Worm (Caenorhabditis elegans) whole organism, L1 larva: Measurements from ENCODE around the gene F35G12.5.

ENCODE experiments used
- C04F5.9 ChIP-seq: sonication (generic microtip); optimal IDR thresholded peaks from 2 replicates; lab custom pipeline; 2016; ENCODE audit warnings: missing genetic modification characterization, missing compliant biosample characterization
- C16A3.4 ChIP-seq: fragments of 150-350 bp; optimal IDR thresholded peaks from 2 replicates; lab custom pipeline; 2014; ENCODE audit warnings: missing biosample characterization, missing genetic modification characterization
- F16B12.6 ChIP-seq: fragments of 150-350 bp; optimal IDR thresholded peaks from 2 replicates; lab custom pipeline; 2014; ENCODE audit warnings: missing biosample characterization, missing genetic modification characterization
- Y116A8C.19 ChIP-seq: sonication (generic microtip); optimal IDR thresholded peaks from 2 replicates; lab custom pipeline; 2016; ENCODE audit warnings: missing compliant biosample characterization, missing genetic modification characterization, borderline replicate concordance
- alr-1 ChIP-seq: fragments of 200-800 bp; sonication (Bioruptor generic); optimal IDR thresholded peaks from 2 replicates; lab custom pipeline; 2018; ENCODE audit warnings: borderline replicate concordance, mild to moderate bottlenecking, missing genetic modification characterization, missing compliant biosample characterization
- blmp-1 ChIP-seq: fragments of 150-350 bp; optimal IDR thresholded peaks from 2 replicates; lab custom pipeline; 2014; ENCODE audit warnings: missing biosample characterization, missing genetic modification characterization
- ceh-82 ChIP-seq, 3 experiments: fragments of 150-350 bp in 1 of 3; sonication (generic microtip) in 2 of 3; optimal IDR thresholded peaks; 2 replicates each; lab custom pipeline; 2014 to 2017; ENCODE audit warnings: missing biosample characterization in 3 of 3, missing genetic modification characterization in 3 of 3
- ceh-90 ChIP-seq: sonication (generic microtip); optimal IDR thresholded peaks from 2 replicates; lab custom pipeline; 2016; ENCODE audit warnings: missing genetic modification characterization, missing compliant biosample characterization
- dpl-1 ChIP-seq, 3 experiments: fragments of 150-350 bp in 2 of 3; sonication (generic microtip) in 1 of 3; optimal IDR thresholded peaks; 2 replicates each; lab custom pipeline; 2014 to 2017; ENCODE audit warnings: missing biosample characterization in 3 of 3, missing genetic modification characterization in 3 of 3, missing genetic modification reagents in 3 of 3
- efl-1 ChIP-seq, 4 experiments: fragments of 150-350 bp; optimal IDR thresholded peaks in 3 of 4; peaks in 1 of 4; 1 replicate in 1 of 4; 2 replicates in 3 of 4; lab custom pipeline; 2014; ENCODE audit warnings: missing biosample characterization in 2 of 4, missing genetic modification characterization in 2 of 4, missing genetic modification reagents in 2 of 4
- egl-27 ChIP-seq, 2 experiments: fragments of 150-350 bp in 1 of 2; sonication (generic microtip); optimal IDR thresholded peaks; 3 replicates each; lab custom pipeline; 2017 to 2018; ENCODE audit warnings: missing biosample characterization in 2 of 2, missing genetic modification characterization in 2 of 2, missing genetic modification reagents in 2 of 2
- elt-2 ChIP-seq: sonication (generic microtip); optimal IDR thresholded peaks from 2 replicates; lab custom pipeline; 2016; ENCODE audit warnings: missing genetic modification characterization, mild to moderate bottlenecking, inconsistent platforms, missing compliant biosample characterization, missing genetic modification reagents
- elt-3 ChIP-seq, 6 experiments: fragments of 150-350 bp in 1 of 6; sonication (generic microtip); optimal IDR thresholded peaks; 2 replicates each; lab custom pipeline; 2017 to 2018; ENCODE audit warnings: missing biosample characterization in 6 of 6, missing genetic modification characterization in 6 of 6, inconsistent platforms in 1 of 6
- fkh-10 ChIP-seq: sonication (generic microtip); optimal IDR thresholded peaks from 2 replicates; lab custom pipeline; 2017; ENCODE audit warnings: missing biosample characterization, missing genetic modification reagents, missing genetic modification characterization
- fkh-4 ChIP-seq: sonication (generic microtip); optimal IDR thresholded peaks from 2 replicates; lab custom pipeline; 2016; ENCODE audit warnings: missing compliant biosample characterization, missing genetic modification characterization, borderline replicate concordance
- fkh-8 ChIP-seq: sonication (generic microtip); optimal IDR thresholded peaks from 2 replicates; lab custom pipeline; 2016; ENCODE audit warnings: mild to moderate bottlenecking, missing genetic modification characterization, missing compliant biosample characterization
- grh-1 ChIP-seq: fragments of 200-800 bp; sonication (Bioruptor generic); IDR thresholded peaks from 2 replicates; pipeline ENCODE4 v1.3.6; 2022; ENCODE audit warnings: missing genetic modification reagents, missing genetic modification characterization, missing compliant biosample characterization
- hlh-4 ChIP-seq: sonication (generic microtip); optimal IDR thresholded peaks from 2 replicates; lab custom pipeline; 2016; ENCODE audit warnings: mild to moderate bottlenecking, missing genetic modification characterization, missing compliant biosample characterization
- hpl-2 ChIP-seq: fragments of 150-350 bp; optimal IDR thresholded peaks from 2 replicates; lab custom pipeline; 2014; ENCODE audit warnings: missing biosample characterization, missing genetic modification reagents, missing genetic modification characterization
- lin-14 ChIP-seq: fragments of 200-800 bp; sonication (Bioruptor generic); optimal IDR thresholded peaks from 2 replicates; lab custom pipeline; 2018; ENCODE audit warnings: mild to moderate bottlenecking, missing genetic modification characterization, moderate library complexity, missing compliant biosample characterization
- lin-35 ChIP-seq, 2 experiments: fragments of 150-350 bp; optimal IDR thresholded peaks; 2 replicates each; lab custom pipeline; 2014; ENCODE audit warnings: missing biosample characterization in 2 of 2, missing genetic modification characterization in 2 of 2, missing genetic modification reagents in 2 of 2
- lin-39 ChIP-seq: fragments of 150-350 bp; optimal IDR thresholded peaks from 2 replicates; lab custom pipeline; 2014; ENCODE audit warnings: missing biosample characterization, missing genetic modification reagents, missing genetic modification characterization
- lsy-2 ChIP-seq, 2 experiments: fragments of 150-350 bp; optimal IDR thresholded peaks; 2 replicates each; lab custom pipeline; 2014; ENCODE audit warnings: missing biosample characterization in 2 of 2, missing genetic modification characterization in 2 of 2
- mdl-1 ChIP-seq, 2 experiments: fragments of 150-350 bp; optimal IDR thresholded peaks; 2 replicates each; lab custom pipeline; 2014 to 2017; ENCODE audit warnings: missing biosample characterization in 2 of 2, missing genetic modification characterization in 2 of 2, inconsistent platforms in 1 of 2
- mef-2 ChIP-seq: fragments of 150-350 bp; optimal IDR thresholded peaks from 2 replicates; lab custom pipeline; 2014; ENCODE audit warnings: missing biosample characterization, missing genetic modification characterization
- mep-1 ChIP-seq: fragments of 150-350 bp; optimal IDR thresholded peaks from 2 replicates; lab custom pipeline; 2014; ENCODE audit warnings: missing biosample characterization, missing genetic modification characterization
- nhr-11 ChIP-seq: fragments of 150-350 bp; optimal IDR thresholded peaks from 2 replicates; lab custom pipeline; 2014; ENCODE audit warnings: missing biosample characterization, missing genetic modification characterization
- nhr-19 ChIP-seq: fragments of 200-800 bp; sonication (Bioruptor generic); conservative IDR thresholded peaks from 2 replicates; pipeline ENCODE4 v1.3.6; 2022; ENCODE audit warnings: missing genetic modification characterization, missing compliant biosample characterization
- nhr-20 ChIP-seq: sonication (generic microtip); optimal IDR thresholded peaks from 2 replicates; lab custom pipeline; 2016; ENCODE audit warnings: mild to moderate bottlenecking, missing genetic modification characterization, missing compliant biosample characterization
- nhr-47 ChIP-seq: sonication (generic microtip); optimal IDR thresholded peaks from 2 replicates; lab custom pipeline; 2016; ENCODE audit warnings: mild to moderate bottlenecking, missing genetic modification characterization, moderate library complexity, missing compliant biosample characterization
- nhr-71 ChIP-seq: sonication (generic microtip); optimal IDR thresholded peaks from 2 replicates; lab custom pipeline; 2016; ENCODE audit warnings: mild to moderate bottlenecking, missing genetic modification characterization, moderate library complexity, missing compliant biosample characterization
- pqm-1 ChIP-seq: sonication (generic microtip); optimal IDR thresholded peaks from 3 replicates; lab custom pipeline; 2017; ENCODE audit warnings: missing biosample characterization, missing genetic modification characterization
- rnt-1 ChIP-seq: sonication (generic microtip); optimal IDR thresholded peaks from 2 replicates; lab custom pipeline; 2016; ENCODE audit warnings: mild to moderate bottlenecking, missing genetic modification characterization, moderate library complexity, missing compliant biosample characterization
- skn-1 ChIP-seq: fragments of 150-350 bp; optimal IDR thresholded peaks from 2 replicates; lab custom pipeline; 2014; ENCODE audit warnings: missing biosample characterization, missing genetic modification characterization
- snpc-4 ChIP-seq: fragments of 150-350 bp; optimal IDR thresholded peaks from 2 replicates; lab custom pipeline; 2014; ENCODE audit warnings: missing biosample characterization, missing genetic modification characterization
- snu-23 ChIP-seq: sonication (generic microtip); optimal IDR thresholded peaks from 2 replicates; lab custom pipeline; 2016; ENCODE audit warnings: missing genetic modification characterization, missing compliant biosample characterization
- sptf-1 ChIP-seq: fragments of 150-350 bp; optimal IDR thresholded peaks from 2 replicates; lab custom pipeline; 2014; ENCODE audit warnings: missing biosample characterization, missing genetic modification characterization
- sup-37 ChIP-seq: fragments of 200-800 bp; sonication (Bioruptor generic); optimal IDR thresholded peaks from 2 replicates; lab custom pipeline; 2018; ENCODE audit warnings: mild to moderate bottlenecking, missing genetic modification characterization, missing compliant biosample characterization
- tbx-2 ChIP-seq: sonication (generic microtip); optimal IDR thresholded peaks from 2 replicates; lab custom pipeline; 2016; ENCODE audit warnings: missing genetic modification characterization, missing compliant biosample characterization
- unc-30 ChIP-seq: sonication (generic microtip); optimal IDR thresholded peaks from 2 replicates; lab custom pipeline; 2017; ENCODE audit warnings: missing biosample characterization, missing genetic modification characterization
- unc-62 ChIP-seq: fragments of 150-350 bp; optimal IDR thresholded peaks from 2 replicates; lab custom pipeline; 2014; ENCODE audit warnings: missing biosample characterization, missing genetic modification reagents, missing genetic modification characterization
- unc-98 ChIP-seq: fragments of 200-800 bp; sonication (Bioruptor generic); IDR thresholded peaks from 2 replicates; pipeline ENCODE4 v1.3.6; 2022; ENCODE audit warnings: missing genetic modification characterization, missing compliant biosample characterization
- vab-15 ChIP-seq: sonication (generic microtip); optimal IDR thresholded peaks from 2 replicates; lab custom pipeline; 2017; ENCODE audit warnings: missing genotype, mild to moderate bottlenecking, missing genetic modification characterization, missing compliant biosample characterization
- xbp-1 ChIP-seq: sonication (generic microtip); optimal IDR thresholded peaks from 2 replicates; lab custom pipeline; 2016; ENCODE audit warnings: missing genetic modification characterization, missing compliant biosample characterization
- zag-1 ChIP-seq: fragments of 150-350 bp; optimal IDR thresholded peaks from 2 replicates; lab custom pipeline; 2014; ENCODE audit warnings: missing biosample characterization, missing genetic modification characterization
- ztf-11 ChIP-seq, 2 experiments: sonication (generic microtip); optimal IDR thresholded peaks; 2 replicates each; lab custom pipeline; 2016 to 2017; ENCODE audit warnings: missing genetic modification characterization in 2 of 2, missing biosample characterization in 1 of 2, missing compliant biosample characterization in 1 of 2

F35G12.5 gene

ce11 chrIII:4568455-4568854, 15.5 kb upstream of the F35G12.5 start, which contains the start of gene idhg-1 (continued):
- TF ChIP-seq ztf-11 (tag; optimal IDR thresholded peaks at IDR 0.05; lab: Kevin White, UChicago) (peak in 1 of 2 experiments; percentile 55), fkh-4 (tag; lab: Kevin White, UChicago) (no peak), grh-1 (GFP tag; lab: Robert Waterston, UW) (no peak), unc-62 (GFP tag; lab: Kevin White, UChicago) (no peak), hlh-4 (tag; lab: Kevin White, UChicago) (no peak), nhr-11 (tag; lab: Kevin White, UChicago) (peak; percentile 37), blmp-1 (tag; lab: Kevin White, UChicago) (peak; percentile 33), elt-2 (tag; lab: Kevin White, UChicago) (peak; percentile 67), pqm-1 (tag; lab: Kevin White, UChicago) (no peak), C04F5.9 (tag; lab: Kevin White, UChicago) (no peak), sup-37 (no peak), mef-2 (tag; lab: Kevin White, UChicago) (no peak), ceh-82 (tag; optimal IDR thresholded peaks at IDR 0.05; lab: Kevin White, UChicago) (peak; percentile 37 to 53 (median 51)), fkh-10 (no peak), sptf-1 (tag; lab: Kevin White, UChicago) (no peak), Y116A8C.19 (tag; lab: Kevin White, UChicago) (no peak), zag-1 (no peak), tbx-2 (tag; lab: Kevin White, UChicago) (peak; percentile 52), rnt-1 (peak; percentile 60), snpc-4 (tag; lab: Kevin White, UChicago) (peak; percentile 58), lin-14 (peak; percentile 71), egl-27 (tag; optimal IDR thresholded peaks at IDR 0.05; lab: Kevin White, UChicago) (no peak), ceh-90 (tag; lab: Kevin White, UChicago) (no peak), lin-39 (peak; percentile 35), vab-15 (tag; lab: Kevin White, UChicago) (peak; percentile 3), nhr-19 (GFP tag; lab: Robert Waterston, UW) (peak; percentile 88), unc-98 (GFP tag; lab: Robert Waterston, UW) (no peak), efl-1 (optimal IDR thresholded peaks at IDR 0.05; lab: Kevin White, UChicago) (peak; percentile 48 to 65), efl-1 (GFP tag; optimal IDR thresholded peaks at IDR 0.05 in 1 of 2; lab: Kevin White, UChicago) (peak; percentile 38 to 96), lin-35 (GFP tag; optimal IDR thresholded peaks at IDR 0.05; lab: Kevin White, UChicago) (peak; percentile 19 to 63), xbp-1 (tag; lab: Kevin White, UChicago) (peak; percentile 71), nhr-47 (peak; percentile 76)
- TF ChIP-seq, all 84 proteins: peak for 44

- TF ChIP-seq lin-35 (GFP tag; optimal IDR thresholded peaks at IDR 0.05; lab: Kevin White, UChicago) (peak; percentile 25 to 53), mdl-1 (tag; optimal IDR thresholded peaks at IDR 0.05; lab: Kevin White, UChicago) (no peak), xbp-1 (tag; lab: Kevin White, UChicago) (peak; percentile 20), C16A3.4 (tag; lab: Kevin White, UChicago) (peak; percentile 12), lsy-2 (tag; optimal IDR thresholded peaks at IDR 0.05; lab: Kevin White, UChicago) (peak; percentile 53 to 59), ceh-82 (tag; optimal IDR thresholded peaks at IDR 0.05; lab: Kevin White, UChicago) (peak in 1 of 3 experiments; percentile 18), snu-23 (GFP tag; lab: Kevin White, UChicago) (peak; percentile 35), elt-3 (tag; optimal IDR thresholded peaks at IDR 0.05; lab: Kevin White, UChicago) (peak in 1 of 6 experiments; percentile 23), rnt-1 (peak; percentile 39), unc-30 (tag; lab: Kevin White, UChicago) (no peak), blmp-1 (tag; lab: Kevin White, UChicago) (peak; percentile 60), alr-1 (tag; lab: Kevin White, UChicago) (no peak), nhr-47 (peak; percentile 39), skn-1 (peak; percentile 55), nhr-20 (tag; lab: Kevin White, UChicago) (peak; percentile 36), F16B12.6 (tag; lab: Kevin White, UChicago) (peak; percentile 42), efl-1 (optimal IDR thresholded peaks at IDR 0.05; lab: Kevin White, UChicago) (peak; percentile 19 to 40), efl-1 (GFP tag; optimal IDR thresholded peaks at IDR 0.05 in 1 of 2; lab: Kevin White, UChicago) (peak; percentile 60 to 95), fkh-8 (tag; lab: Kevin White, UChicago) (no peak), dpl-1 (GFP tag; optimal IDR thresholded peaks at IDR 0.05; lab: Kevin White, UChicago) (peak; percentile 39 to 62 (median 43)), mep-1 (tag; lab: Kevin White, UChicago) (peak; percentile 37), nhr-71 (tag; lab: Kevin White, UChicago) (peak; percentile 33), hpl-2 (GFP tag; lab: Kevin White, UChicago) (no peak)
- TF ChIP-seq, all 84 proteins: peak for 17
Measured at ce11 chrIII:4578385-4578903, 5.5 kb upstream of the F35G12.5 start, which contains the start of the genes sel-5 and wdr-48. sel-5 (minus strand) TSS chrIII:4578437. wdr-48 (plus strand) TSS chrIII:4578853.
